Worm (Caenorhabditis elegans): ENCODE data around the gene T13G4.4.

DNA sequence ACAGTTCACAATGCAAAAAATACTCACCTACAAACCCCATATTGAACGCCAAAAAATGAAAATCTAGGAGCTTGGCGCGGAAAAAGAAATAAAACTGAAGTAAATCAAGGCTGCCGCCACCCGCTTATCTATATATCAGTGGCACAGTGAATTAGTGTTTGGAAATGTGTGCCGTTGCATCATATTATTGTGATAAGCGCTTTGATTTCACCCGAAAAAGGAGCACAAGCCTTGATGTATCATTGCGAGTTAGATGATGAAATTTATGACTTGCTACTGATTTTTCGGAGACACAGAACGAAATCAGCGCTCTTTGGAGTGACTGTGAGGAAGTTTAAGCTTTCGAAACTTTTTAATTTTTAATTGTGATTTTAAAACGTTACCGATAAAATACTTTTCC, 43.0 kb downstream of the T13G4.4 start, which contains the start of the genes R193.2 and R193.6:
- TF ChIP-seq nhr-237 (tag; optimal IDR thresholded peaks at IDR 0.05) (no peak), mdl-1 (tag; optimal IDR thresholded peaks at IDR 0.05) (no peak), skn-1 (tag; optimal IDR thresholded peaks at IDR 0.05) (no peak), unc-62 (GFP tag; optimal IDR thresholded peaks at IDR 0.05) (no peak), aly-2 (tag; optimal IDR thresholded peaks at IDR 0.05) (no peak), fkh-10 (GFP tag; optimal IDR thresholded peaks at IDR 0.05) (no peak), tbx-2 (tag; optimal IDR thresholded peaks at IDR 0.05) (no peak), unc-39 (tag; optimal IDR thresholded peaks at IDR 0.05) (no peak), lin-15B (tag; optimal IDR thresholded peaks at IDR 0.05) (no peak), ceh-82 (tag; optimal IDR thresholded peaks at IDR 0.05) (no peak), lsy-12 (tag; optimal IDR thresholded peaks at IDR 0.05) (no peak), ama-1 (optimal IDR thresholded peaks at IDR 0.05) (no peak)
